Worm (Caenorhabditis elegans) whole organism, L4 larva: Measurements from ENCODE around the gene K02D10.2.

Source experiments
- F10B5.3 ChIP-seq: sonication (generic microtip); optimal IDR thresholded peaks from 2 replicates; lab custom pipeline; 2016; ENCODE audit warnings: mild to moderate bottlenecking, missing genetic modification characterization, missing compliant biosample characterization
- T20F7.1 ChIP-seq: fragments of 200-800 bp; sonication (Bioruptor generic); optimal IDR thresholded peaks from 2 replicates; lab custom pipeline; 2018; ENCODE audit warnings: mild to moderate bottlenecking, missing genetic modification characterization, missing compliant biosample characterization
- T26A8.4 ChIP-seq: fragments of 200-800 bp; sonication (Bioruptor generic); IDR thresholded peaks from 2 replicates; pipeline ENCODE4 v1.3.6; 2022; ENCODE audit warnings: missing genetic modification characterization, missing compliant biosample characterization
- Y105C5A.15 ChIP-seq: fragments of 200-800 bp; sonication (Bioruptor generic); IDR thresholded peaks from 2 replicates; pipeline ENCODE4 v1.3.6; 2022; ENCODE audit warnings: missing genetic modification characterization, missing compliant biosample characterization
- Y48G9A.11 ChIP-seq: fragments of 200-800 bp; sonication (Bioruptor generic); IDR thresholded peaks from 2 replicates; pipeline ENCODE4 v1.3.6; 2022; ENCODE audit warnings: missing genetic modification reagents, missing genetic modification characterization, missing compliant biosample characterization
- Y5F2A.4 ChIP-seq: fragments of 200-800 bp; sonication (Bioruptor generic); optimal IDR thresholded peaks from 2 replicates; lab custom pipeline; 2018; ENCODE audit warnings: mild to moderate bottlenecking, missing genetic modification characterization, missing compliant biosample characterization
- Y75B8A.6 ChIP-seq: fragments of 200-800 bp; sonication (Bioruptor generic); IDR thresholded peaks from 2 replicates; pipeline ENCODE4 v1.3.6; 2022; ENCODE audit warnings: missing genetic modification reagents, missing genetic modification characterization, missing compliant biosample characterization
- ZK546.5 ChIP-seq, 2 experiments: sonication (generic microtip); optimal IDR thresholded peaks; 2 replicates each; lab custom pipeline; 2017; ENCODE audit warnings: missing biosample characterization in 2 of 2, missing genetic modification characterization in 2 of 2
- aly-2 ChIP-seq: sonication (generic microtip); optimal IDR thresholded peaks from 2 replicates; lab custom pipeline; 2018; ENCODE audit warnings: missing biosample characterization, missing genetic modification characterization
- ama-1 ChIP-seq: fragments of 150-350 bp; optimal IDR thresholded peaks from 2 replicates; lab custom pipeline; 2014; ENCODE audit warnings: inconsistent platforms, mixed read lengths
- ceh-28 ChIP-seq: fragments of 150-350 bp; optimal IDR thresholded peaks from 2 replicates; lab custom pipeline; 2014; ENCODE audit warnings: missing biosample characterization, missing genetic modification reagents, missing genetic modification characterization
- ceh-62 ChIP-seq: sonication (generic microtip); optimal IDR thresholded peaks from 2 replicates; lab custom pipeline; 2017; ENCODE audit warnings: missing biosample characterization, missing genetic modification characterization
- ces-1 ChIP-seq: fragments of 150-350 bp; sonication (generic microtip); optimal IDR thresholded peaks from 4 replicates; lab custom pipeline; 2014; ENCODE audit warnings: missing biosample characterization, missing genetic modification reagents, missing genetic modification characterization
- daf-12 ChIP-seq: fragments of 150-350 bp; optimal IDR thresholded peaks from 2 replicates; lab custom pipeline; 2014; ENCODE audit warnings: missing biosample characterization, missing genetic modification reagents, missing genetic modification characterization
- daf-19 ChIP-seq: fragments of 200-800 bp; sonication (Bioruptor generic); conservative IDR thresholded peaks from 2 replicates; pipeline ENCODE4 v1.3.6; 2022; ENCODE audit warnings: missing genetic modification characterization, missing compliant biosample characterization
- daf-8 ChIP-seq: fragments of 200-800 bp; sonication (Bioruptor generic); IDR thresholded peaks from 2 replicates; pipeline ENCODE4 v1.3.6; 2022; ENCODE audit warnings: missing genetic modification characterization, missing compliant biosample characterization
- dmd-9 ChIP-seq: fragments of 200-800 bp; sonication (Bioruptor generic); IDR thresholded peaks from 2 replicates; pipeline ENCODE4 v1.3.6; 2022; ENCODE audit warnings: missing genetic modification reagents, missing genetic modification characterization, missing compliant biosample characterization
- dve-1 ChIP-seq: sonication (generic microtip); optimal IDR thresholded peaks from 2 replicates; lab custom pipeline; 2017; ENCODE audit warnings: antibody characterized with exemption, mild to moderate bottlenecking, missing genetic modification characterization, missing compliant biosample characterization; ENCODE audit not compliant: insufficient read depth
- egl-27 ChIP-seq: sonication (generic microtip); optimal IDR thresholded peaks from 3 replicates; lab custom pipeline; 2017; ENCODE audit warnings: missing biosample characterization, missing genetic modification reagents, missing genetic modification characterization
- fkh-10 ChIP-seq: fragments of 150-350 bp; optimal IDR thresholded peaks from 2 replicates; lab custom pipeline; 2014; ENCODE audit warnings: missing biosample characterization, missing genetic modification reagents, missing genetic modification characterization
- gei-8 ChIP-seq: fragments of 200-800 bp; sonication (Bioruptor generic); optimal IDR thresholded peaks from 2 replicates; lab custom pipeline; 2018; ENCODE audit warnings: mild to moderate bottlenecking, missing genetic modification characterization, missing compliant biosample characterization
- hlh-11 ChIP-seq: fragments of 200-800 bp; sonication (Bioruptor generic); optimal IDR thresholded peaks from 2 replicates; lab custom pipeline; 2018; ENCODE audit warnings: mild to moderate bottlenecking, missing genetic modification characterization, missing compliant biosample characterization
- hlh-30 ChIP-seq: sonication (generic microtip); optimal IDR thresholded peaks from 2 replicates; lab custom pipeline; 2017; ENCODE audit warnings: antibody characterized with exemption, mild to moderate bottlenecking, missing genetic modification characterization, missing compliant biosample characterization; ENCODE audit not compliant: insufficient read depth
- jun-1 ChIP-seq: fragments of 150-350 bp; optimal IDR thresholded peaks from 2 replicates; lab custom pipeline; 2014; ENCODE audit warnings: missing biosample characterization, missing genetic modification reagents, missing genetic modification characterization
- lim-7 ChIP-seq: fragments of 200-800 bp; sonication (Bioruptor generic); IDR thresholded peaks from 2 replicates; pipeline ENCODE4 v1.3.6; 2022; ENCODE audit warnings: missing genetic modification characterization, missing compliant biosample characterization
- lin-39 ChIP-seq: fragments of 150-350 bp; optimal IDR thresholded peaks from 2 replicates; lab custom pipeline; 2014; ENCODE audit warnings: missing biosample characterization, missing genetic modification reagents, missing genetic modification characterization
- lir-3 ChIP-seq: sonication (generic microtip); optimal IDR thresholded peaks from 2 replicates; lab custom pipeline; 2016; ENCODE audit warnings: mild to moderate bottlenecking, missing genetic modification characterization, missing compliant biosample characterization
- madf-5 ChIP-seq, 2 experiments: fragments of 200-800 bp; sonication (Bioruptor generic); IDR thresholded peaks; 2 replicates each; pipeline ENCODE4 v1.3.6; 2022; ENCODE audit warnings: missing compliant biosample characterization in 2 of 2, missing genetic modification characterization in 2 of 2
- mdl-1 ChIP-seq, 2 experiments: fragments of 150-350 bp in 1 of 2; sonication (generic microtip) in 1 of 2; optimal IDR thresholded peaks; 2 replicates each; lab custom pipeline; 2014 to 2017; ENCODE audit warnings: missing biosample characterization in 2 of 2, missing genetic modification characterization in 2 of 2
- mdt-29 ChIP-seq: fragments of 200-800 bp; sonication (Bioruptor generic); IDR thresholded peaks from 2 replicates; pipeline ENCODE4 v1.3.6; 2022; ENCODE audit warnings: missing genetic modification reagents, missing genetic modification characterization, missing compliant biosample characterization
- mep-1 ChIP-seq: fragments of 150-350 bp; sonication (generic microtip); optimal IDR thresholded peaks from 3 replicates; lab custom pipeline; 2014; ENCODE audit warnings: missing biosample characterization, missing genetic modification characterization
- mes-2 ChIP-seq: sonication (generic microtip); optimal IDR thresholded peaks from 2 replicates; lab custom pipeline; 2016; ENCODE audit warnings: missing genotype, mild to moderate bottlenecking, missing genetic modification characterization, missing compliant biosample characterization; ENCODE audit not compliant: poor library complexity, severe bottlenecking
- mxl-2 ChIP-seq: fragments of 200-800 bp; sonication (Bioruptor generic); conservative IDR thresholded peaks from 2 replicates; pipeline ENCODE4 v1.3.6; 2022; ENCODE audit warnings: missing genetic modification reagents, missing genetic modification characterization, missing compliant biosample characterization
- nhr-6 ChIP-seq: fragments of 150-350 bp; optimal IDR thresholded peaks from 2 replicates; lab custom pipeline; 2014; ENCODE audit warnings: missing biosample characterization, missing genetic modification characterization
- nhr-76 ChIP-seq: fragments of 150-350 bp; optimal IDR thresholded peaks from 2 replicates; lab custom pipeline; 2014; ENCODE audit warnings: missing biosample characterization, missing genetic modification characterization
- nhr-77 ChIP-seq: fragments of 150-350 bp; optimal IDR thresholded peaks from 2 replicates; lab custom pipeline; 2014; ENCODE audit warnings: missing biosample characterization, missing genetic modification characterization
- php-3 ChIP-seq: fragments of 200-800 bp; sonication (Bioruptor generic); IDR thresholded peaks from 2 replicates; pipeline ENCODE4 v1.3.6; 2022; ENCODE audit warnings: missing genetic modification reagents, missing genetic modification characterization, missing compliant biosample characterization
- set-16 ChIP-seq: fragments of 200-800 bp; sonication (Bioruptor generic); IDR thresholded peaks from 2 replicates; pipeline ENCODE4 v1.3.6; 2022; ENCODE audit warnings: missing genetic modification reagents, missing genetic modification characterization, missing compliant biosample characterization
- skn-1 ChIP-seq: fragments of 150-350 bp; optimal IDR thresholded peaks from 2 replicates; lab custom pipeline; 2014; ENCODE audit warnings: missing biosample characterization, missing genetic modification characterization
- snpc-1.2 ChIP-seq: fragments of 200-800 bp; sonication (Bioruptor generic); IDR thresholded peaks from 2 replicates; pipeline ENCODE4 v1.3.6; 2022; ENCODE audit warnings: missing genetic modification reagents, missing genetic modification characterization, missing compliant biosample characterization
- spr-1 ChIP-seq: sonication (generic microtip); optimal IDR thresholded peaks from 2 replicates; lab custom pipeline; 2016; ENCODE audit warnings: mild to moderate bottlenecking, missing genetic modification characterization, missing compliant biosample characterization
- tag-97 ChIP-seq: fragments of 200-800 bp; sonication (Bioruptor generic); IDR thresholded peaks from 2 replicates; pipeline ENCODE4 v1.3.6; 2022; ENCODE audit warnings: missing genetic modification characterization, missing compliant biosample characterization
- tra-1 ChIP-seq: fragments of 200-800 bp; sonication (Bioruptor generic); IDR thresholded peaks from 2 replicates; pipeline ENCODE4 v1.3.6; 2022; ENCODE audit warnings: missing genetic modification reagents, missing genetic modification characterization, missing compliant biosample characterization
- unc-130 ChIP-seq: sonication (generic microtip); optimal IDR thresholded peaks from 2 replicates; lab custom pipeline; 2016; ENCODE audit warnings: missing genetic modification reagents, missing genetic modification characterization, missing compliant biosample characterization
- zfp-3 ChIP-seq: fragments of 200-800 bp; sonication (Bioruptor generic); conservative IDR thresholded peaks from 2 replicates; pipeline ENCODE4 v1.3.6; 2022; ENCODE audit warnings: missing genetic modification reagents, missing genetic modification characterization, missing compliant biosample characterization
- zip-11 ChIP-seq: fragments of 200-800 bp; sonication (Bioruptor generic); IDR thresholded peaks from 2 replicates; pipeline ENCODE4 v1.3.6; 2022; ENCODE audit warnings: missing genetic modification characterization, missing compliant biosample characterization
- ztf-11 ChIP-seq: fragments of 150-350 bp; optimal IDR thresholded peaks from 2 replicates; lab custom pipeline; 2014; ENCODE audit warnings: missing biosample characterization, missing genetic modification characterization
- ztf-7 ChIP-seq: fragments of 150-350 bp; optimal IDR thresholded peaks from 2 replicates; lab custom pipeline; 2014; ENCODE audit warnings: missing biosample characterization, missing genetic modification characterization

K02D10.2 gene

DNA sequence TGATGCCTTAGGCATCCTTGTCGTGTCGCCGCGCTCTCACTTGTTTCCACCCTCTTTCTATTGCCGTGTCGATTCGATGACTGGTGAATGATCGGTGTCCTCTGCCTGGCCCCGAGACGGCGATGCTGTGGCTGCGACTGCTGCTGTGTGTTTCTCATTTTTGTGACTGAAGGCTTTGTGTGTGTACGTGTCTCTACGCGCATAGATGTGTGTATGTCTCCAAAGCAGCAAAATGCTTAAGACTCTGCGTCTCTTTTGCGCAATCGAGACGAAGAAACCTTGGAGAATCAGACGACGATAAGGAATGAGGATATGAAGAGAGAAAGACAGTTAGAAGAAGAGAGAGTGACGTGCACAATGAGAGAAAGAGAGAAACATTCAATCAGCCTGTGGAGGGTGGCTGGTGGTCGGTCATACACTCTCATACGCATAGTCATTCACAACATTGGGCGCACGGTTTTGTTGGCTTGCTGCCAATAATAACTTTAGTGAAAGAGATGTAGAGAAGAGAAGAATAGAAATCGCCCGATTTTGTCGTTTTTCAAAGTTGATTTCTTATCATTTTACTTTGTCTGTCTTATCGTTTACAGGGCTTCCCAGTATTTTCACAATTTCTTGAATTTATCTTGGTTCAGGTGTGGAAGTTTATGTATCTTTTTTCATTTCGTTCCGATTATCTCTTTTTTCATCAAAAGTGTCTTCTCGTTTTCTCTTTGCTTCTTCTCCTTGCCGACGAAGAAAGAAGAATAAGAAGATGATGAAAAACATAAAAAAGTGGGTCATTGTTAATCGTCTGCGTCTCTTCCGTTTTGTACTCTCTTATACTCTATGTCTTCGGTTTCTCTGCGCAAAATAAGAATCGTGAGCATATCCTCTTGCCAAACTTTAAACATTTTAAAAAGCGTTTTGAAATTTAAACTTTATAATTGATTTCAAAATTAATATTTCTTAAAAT is 31.1 kb upstream of the K02D10.2 start (continued):
- TF ChIP-seq lin-39 (tag; lab: Kevin White, UChicago) (peak; percentile 34), dmd-9 (no peak), jun-1 (tag; lab: Kevin White, UChicago) (peak; percentile 94), daf-8 (GFP tag; lab: Robert Waterston, UW) (no peak), ama-1 (peak; percentile 42), daf-19 (GFP tag; lab: Robert Waterston, UW) (0 out of 2 replicates have a peak, but pooled peaks have one; percentile 58), aly-2 (no peak), ces-1 (GFP tag; lab: Kevin White, UChicago) (no peak), mdt-29 (GFP tag; lab: Robert Waterston, UW) (no peak), hlh-11 (tag; lab: Kevin White, UChicago) (peak; percentile 100), dve-1 (peak; percentile 98), nhr-77 (peak; percentile 91), gei-8 (GFP tag; lab: Kevin White, UChicago) (peak; percentile 94), F10B5.3 (tag; lab: Kevin White, UChicago) (peak; percentile 69), set-16 (GFP tag; lab: Robert Waterston, UW) (peak; percentile 77; the same call in 1 of the 2 replicates), madf-5 (GFP tag; IDR thresholded peaks at IDR 0.05; lab: Robert Waterston, UW) (0 out of 4 replicates have a peak, but pooled peaks of 1 of the 2 experiments have one; percentile 5), zfp-3 (GFP tag; lab: Robert Waterston, UW) (peak; percentile 59; the same call in 1 of the 2 replicates), nhr-76 (tag; lab: Kevin White, UChicago) (no peak), Y5F2A.4 (GFP tag; lab: Kevin White, UChicago) (no peak), ztf-11 (tag; lab: Kevin White, UChicago) (no peak), fkh-10 (peak; percentile 90), php-3 (GFP tag; lab: Robert Waterston, UW) (no peak), unc-130 (peak; percentile 27), mep-1 (tag; lab: Kevin White, UChicago) (peak; percentile 97), Y105C5A.15 (GFP tag; lab: Robert Waterston, UW) (no peak), nhr-6 (tag; lab: Kevin White, UChicago) (peak; percentile 98), snpc-1.2 (GFP tag; lab: Robert Waterston, UW) (peak; percentile 29; the same call in 1 of the 2 replicates), daf-12 (tag; lab: Kevin White, UChicago) (no peak), lim-7 (0 out of 2 replicates have a peak, but pooled peaks have one; percentile 3), T26A8.4 (GFP tag; lab: Robert Waterston, UW) (peak; percentile 85), mdl-1 (tag; optimal IDR thresholded peaks at IDR 0.05; lab: Kevin White, UChicago) (peak; percentile 94 to 98), ZK546.5 (tag; optimal IDR thresholded peaks at IDR 0.05; lab: Kevin White, UChicago) (no peak), skn-1 (tag; lab: Kevin White, UChicago) (no peak), lir-3 (peak; percentile 8), egl-27 (tag; lab: Kevin White, UChicago) (peak; percentile 92), spr-1 (peak; percentile 82), ztf-7 (tag; lab: Kevin White, UChicago) (peak; percentile 59), Y75B8A.6 (GFP tag; lab: Robert Waterston, UW) (peak; percentile 17; the same call in 1 of the 2 replicates), zip-11 (GFP tag; lab: Robert Waterston, UW) (no peak), hlh-30 (peak; percentile 98), T20F7.1 (GFP tag; lab: Kevin White, UChicago) (peak; percentile 87), ceh-62 (tag; lab: Kevin White, UChicago) (no peak), tra-1 (peak; percentile 70), Y48G9A.11 (GFP tag; lab: Robert Waterston, UW) (no peak), mxl-2 (GFP tag; lab: Robert Waterston, UW) (peak; percentile 82), mes-2 (tag; lab: Kevin White, UChicago) (peak; percentile 80), ceh-28 (tag; lab: Kevin White, UChicago) (peak; percentile 68), tag-97 (GFP tag; lab: Robert Waterston, UW) (no peak)
